Worm (Caenorhabditis elegans): Measurements from ENCODE around the gene K09E2.3.

- TF ChIP-seq zip-8 (tag; optimal IDR thresholded peaks at IDR 0.05): no peak
- TF ChIP-seq mep-1 (tag; optimal IDR thresholded peaks at IDR 0.05): no peak
- TF ChIP-seq pha-4 (tag; optimal IDR thresholded peaks at IDR 0.05): no peak
- TF ChIP-seq ces-1 (GFP tag; optimal IDR thresholded peaks at IDR 0.05): no peak
- TF ChIP-seq ztf-11 (tag; optimal IDR thresholded peaks at IDR 0.05): no peak
- TF ChIP-seq unc-39 (tag; optimal IDR thresholded peaks at IDR 0.05): no peak
- TF ChIP-seq nhr-28 (tag; optimal IDR thresholded peaks at IDR 0.05): no peak
- no peak for TF ChIP-seq lsy-2 (tag; optimal IDR thresholded peaks at IDR 0.05)
- TF ChIP-seq snpc-4 (tag; optimal IDR thresholded peaks at IDR 0.05): no peak
- TF ChIP-seq hlh-1 (tag; optimal IDR thresholded peaks at IDR 0.05): no peak
- TF ChIP-seq nhr-237 (tag; optimal IDR thresholded peaks at IDR 0.05): no peak
- TF ChIP-seq unc-62 (GFP tag; optimal IDR thresholded peaks at IDR 0.05): no peak
- no peak for TF ChIP-seq elt-1 (tag; optimal IDR thresholded peaks at IDR 0.05; ENCODE audit: borderline replicate concordance, insufficient read depth)
- no peak for TF ChIP-seq ceh-43 (GFP tag; optimal IDR thresholded peaks at IDR 0.05)
Measured at ce11 chrX:8677320-8677719, 4.4 kb downstream of the K09E2.3 start.

Measured in whole organism, mixed stage, embryonic.